Fruit fly (Drosophila melanogaster) whole organism, wandering third instar larva: ENCODE results near the gene Tat.

Experiments used
- N ChIP-seq: fragments of >200 bp; optimal IDR thresholded peaks from 2 replicates; lab custom pipeline; 2018; ENCODE audit warnings: missing biosample characterization, missing external identifiers, missing genetic modification characterization
- pan ChIP-seq: fragments of >200 bp; optimal IDR thresholded peaks from 2 replicates; lab custom pipeline; 2017

- TF ChIP-seq pan (no peak), N (GFP tag; lab: Kevin White, UChicago) (no peak)
Observed at dm6 chrX:14211250-14211944, 49.6 kb upstream of the Tat start.
